Fruit fly (Drosophila melanogaster): Measurements from ENCODE around the gene CG5087.

- TF ChIP-seq usp (GFP tag; optimal IDR thresholded peaks at IDR 0.05) (no peak), pan (optimal IDR thresholded peaks at IDR 0.05) (no peak), Dll (optimal IDR thresholded peaks at IDR 0.05) (no peak), EcR (GFP tag; optimal IDR thresholded peaks at IDR 0.05) (no peak)
These were observed 53.9 kb downstream of the CG5087 start for dm6 chr3L:9051830-9052259.

All from whole organism.